Fruit fly (Drosophila melanogaster) whole organism, embryonic: Measurements from ENCODE around the gene CG31419.
A peak's percentile ranks its signal among the peaks of the same experiment; 100 is the strongest.

Experiments
- CG10654 ChIP-seq: fragments of 200-800 bp; sonication (Bioruptor generic); optimal IDR thresholded peaks from 2 replicates; lab custom pipeline; 2016; ENCODE audit warnings: missing biosample characterization, missing genetic modification characterization
- CG11504 ChIP-seq: fragments of 200-800 bp; sonication (Bioruptor generic); optimal IDR thresholded peaks from 3 replicates; lab custom pipeline; 2019; ENCODE audit warnings: missing biosample characterization, mild to moderate bottlenecking, missing genetic modification characterization, moderate library complexity
- CG14667 ChIP-seq: fragments of 200-800 bp; sonication (Bioruptor generic); IDR thresholded peaks from 2 replicates; pipeline ENCODE4 v1.3.6; 2022; ENCODE audit warnings: missing biosample characterization, missing genetic modification characterization
- CG14965 ChIP-seq: fragments of 200-800 bp; sonication (Bioruptor generic); optimal IDR thresholded peaks from 2 replicates; lab custom pipeline; 2016; ENCODE audit warnings: missing biosample characterization, missing genetic modification characterization, borderline replicate concordance
- CG15073 ChIP-seq: fragments of 200-800 bp; sonication (Bioruptor generic); optimal IDR thresholded peaks from 2 replicates; lab custom pipeline; 2016; ENCODE audit warnings: missing biosample characterization, missing genetic modification characterization
- CG1602 ChIP-seq: fragments of 200-800 bp; sonication (Bioruptor generic); optimal IDR thresholded peaks from 3 replicates; lab custom pipeline; 2016; ENCODE audit warnings: missing biosample characterization, missing genetic modification characterization
- CG17328 ChIP-seq: fragments of 200-800 bp; sonication (Bioruptor generic); IDR thresholded peaks from 2 replicates; pipeline ENCODE4 v1.3.6; 2022; ENCODE audit warnings: missing biosample characterization, missing genetic modification characterization
- CG2120 ChIP-seq: fragments of 200-800 bp; sonication (Bioruptor generic); optimal IDR thresholded peaks from 3 replicates; lab custom pipeline; 2016; ENCODE audit warnings: missing biosample characterization, missing genetic modification characterization
- CG2875 ChIP-seq: fragments of 200-800 bp; sonication (Bioruptor generic); optimal IDR thresholded peaks from 2 replicates; lab custom pipeline; 2017; ENCODE audit warnings: missing biosample characterization, mild to moderate bottlenecking, missing genetic modification characterization, missing genetic modification reagents
- CG30431 ChIP-seq: fragments of 200-800 bp; sonication (Bioruptor generic); optimal IDR thresholded peaks from 2 replicates; lab custom pipeline; 2017; ENCODE audit warnings: missing biosample characterization, missing genetic modification characterization
- CG34376 ChIP-seq: fragments of 200-800 bp; sonication (Bioruptor generic); optimal IDR thresholded peaks from 2 replicates; lab custom pipeline; 2018; ENCODE audit warnings: missing biosample characterization, mild to moderate bottlenecking, missing genetic modification characterization
- CG4360 ChIP-seq: fragments of 200-800 bp; sonication (Bioruptor generic); IDR thresholded peaks from 2 replicates; pipeline ENCODE4 v1.3.6; 2022; ENCODE audit warnings: missing biosample characterization, missing genetic modification characterization
- CG7556 ChIP-seq: fragments of 200-800 bp; sonication (Bioruptor generic); optimal IDR thresholded peaks from 2 replicates; lab custom pipeline; 2017; ENCODE audit warnings: missing biosample characterization, mild to moderate bottlenecking, missing genetic modification characterization
- CG8478 ChIP-seq: fragments of >200 bp; optimal IDR thresholded peaks from 2 replicates; lab custom pipeline; 2018
- CG9215 ChIP-seq: fragments of 200-800 bp; sonication (Bioruptor generic); IDR thresholded peaks from 2 replicates; pipeline ENCODE4 v1.3.6; 2022; ENCODE audit warnings: missing biosample characterization, missing genetic modification characterization
- D19B ChIP-seq: fragments of 200-800 bp; sonication (Bioruptor generic); optimal IDR thresholded peaks from 2 replicates; lab custom pipeline; 2017; ENCODE audit warnings: missing biosample characterization, mild to moderate bottlenecking, missing genetic modification characterization
- Deaf1 ChIP-seq: fragments of 200-800 bp; optimal IDR thresholded peaks from 3 replicates; lab custom pipeline; 2019; ENCODE audit warnings: missing biosample characterization, mild to moderate bottlenecking, missing genetic modification characterization, moderate library complexity
- Hr39 ChIP-seq: fragments of >200 bp; optimal IDR thresholded peaks from 2 replicates; lab custom pipeline; 2017
- MBD-R2 ChIP-seq: fragments of 200-800 bp; sonication (Bioruptor generic); IDR thresholded peaks from 2 replicates; pipeline ENCODE4 v1.3.6; 2022; ENCODE audit warnings: missing biosample characterization, missing genetic modification characterization
- MESR4 ChIP-seq: fragments of 200-800 bp; sonication (Bioruptor generic); optimal IDR thresholded peaks from 2 replicates; lab custom pipeline; 2018; ENCODE audit warnings: missing biosample characterization, mild to moderate bottlenecking, missing genetic modification characterization, moderate library complexity
- MTF-1 ChIP-seq: fragments of 200-800 bp; sonication (Bioruptor generic); optimal IDR thresholded peaks from 2 replicates; lab custom pipeline; 2018; ENCODE audit warnings: missing biosample characterization, mild to moderate bottlenecking, missing genetic modification characterization, borderline replicate concordance
- Opbp ChIP-seq: fragments of 200-800 bp; sonication (Bioruptor generic); IDR thresholded peaks from 3 replicates; pipeline ENCODE4 v1.3.6; 2022; ENCODE audit warnings: missing biosample characterization, missing genetic modification characterization; ENCODE audit not compliant: partially characterized antibody
- Stat92E ChIP-seq, 3 experiments: fragments of >200 bp in 2 of 3; fragments of 200-800 bp in 1 of 3; sonication (Bioruptor generic) in 1 of 3; optimal IDR thresholded peaks; 2 replicates each; lab custom pipeline; 2017 to 2019; ENCODE audit warnings: missing biosample characterization in 3 of 3, missing genetic modification characterization in 3 of 3, mild to moderate bottlenecking in 1 of 3, moderate library complexity in 1 of 3
- Trl ChIP-seq, 3 experiments: fragments of >200 bp in 2 of 3; fragments of 200-800 bp in 1 of 3; sonication (Bioruptor generic) in 1 of 3; optimal IDR thresholded peaks; 2 replicates in 1 of 3; 3 replicates in 2 of 3; lab custom pipeline; 2016 to 2017; ENCODE audit warnings: missing biosample characterization in 1 of 3, missing genetic modification characterization in 1 of 3
- al ChIP-seq: fragments of 200-800 bp; sonication (Bioruptor generic); IDR thresholded peaks from 2 replicates; pipeline ENCODE4 v1.3.6; 2022; ENCODE audit warnings: missing biosample characterization, missing genetic modification characterization
- bab2 ChIP-seq: fragments of 200-800 bp; sonication (Bioruptor generic); optimal IDR thresholded peaks from 2 replicates; lab custom pipeline; 2016; ENCODE audit warnings: missing biosample characterization, missing genetic modification characterization
- bsh ChIP-seq, 2 experiments: fragments of 200-800 bp; sonication (Bioruptor generic); optimal IDR thresholded peaks; 2 replicates each; lab custom pipeline; 2017 to 2018; ENCODE audit warnings: mild to moderate bottlenecking in 2 of 2, missing biosample characterization in 2 of 2, missing genetic modification characterization in 2 of 2, moderate library complexity in 1 of 2
- cas ChIP-seq: fragments of 200-800 bp; sonication (Bioruptor generic); IDR thresholded peaks from 2 replicates; pipeline ENCODE4 v1.3.6; 2022; ENCODE audit warnings: missing biosample characterization, missing genetic modification characterization
- chif ChIP-seq, 2 experiments: fragments of 200-800 bp; sonication (Bioruptor generic); optimal IDR thresholded peaks; 3 replicates each; lab custom pipeline; 2016; ENCODE audit warnings: missing biosample characterization in 2 of 2, missing genetic modification characterization in 2 of 2
- chinmo ChIP-seq: fragments of 200-800 bp; sonication (Bioruptor generic); IDR thresholded peaks from 4 replicates; pipeline ENCODE4 v1.3.6; 2022; ENCODE audit warnings: missing biosample characterization, missing genetic modification characterization; ENCODE audit not compliant: partially characterized antibody
- disco-r ChIP-seq: fragments of 200-800 bp; sonication (Bioruptor generic); optimal IDR thresholded peaks from 2 replicates; lab custom pipeline; 2016; ENCODE audit warnings: missing biosample characterization, missing genetic modification characterization
- ewg ChIP-seq: fragments of 200-800 bp; sonication (Bioruptor generic); optimal IDR thresholded peaks from 3 replicates; lab custom pipeline; 2017; ENCODE audit warnings: mild to moderate bottlenecking, missing biosample characterization, missing genetic modification reagents, missing genetic modification characterization
- fd3F ChIP-seq: fragments of 200-800 bp; sonication (Bioruptor generic); optimal IDR thresholded peaks from 2 replicates; lab custom pipeline; 2018; ENCODE audit warnings: missing biosample characterization, mild to moderate bottlenecking, missing genetic modification characterization, moderate library complexity
- lbe ChIP-seq: fragments of 200-800 bp; sonication (Bioruptor generic); optimal IDR thresholded peaks from 2 replicates; lab custom pipeline; 2016; ENCODE audit warnings: missing biosample characterization, mild to moderate bottlenecking, missing genetic modification characterization
- nmo ChIP-seq: fragments of 200-800 bp; sonication (Bioruptor generic); optimal IDR thresholded peaks from 2 replicates; lab custom pipeline; 2018; ENCODE audit warnings: missing biosample characterization, mild to moderate bottlenecking, missing genetic modification characterization, moderate library complexity
- oc ChIP-seq: fragments of 200-800 bp; sonication (Bioruptor generic); optimal IDR thresholded peaks from 2 replicates; lab custom pipeline; 2018; ENCODE audit warnings: missing biosample characterization, mild to moderate bottlenecking, missing genetic modification characterization, moderate library complexity
- pho ChIP-seq: fragments of 200-800 bp; sonication (Bioruptor generic); optimal IDR thresholded peaks from 2 replicates; lab custom pipeline; 2016; ENCODE audit warnings: missing biosample characterization, missing genetic modification characterization
- ro ChIP-seq: fragments of 200-800 bp; sonication (Bioruptor generic); IDR thresholded peaks from 2 replicates; pipeline ENCODE4 v1.3.6; 2022; ENCODE audit warnings: missing biosample characterization, missing genetic modification characterization
- row ChIP-seq: fragments of 200-800 bp; sonication (Bioruptor generic); IDR thresholded peaks from 3 replicates; pipeline ENCODE4 v1.3.6; 2022; ENCODE audit warnings: missing biosample characterization, missing genetic modification characterization
- sens ChIP-seq: fragments of 200-800 bp; sonication (Bioruptor generic); peaks from one replicate; lab custom pipeline; 2016; ENCODE audit warnings: missing biosample characterization, missing genetic modification characterization
- seq ChIP-seq: fragments of 200-800 bp; sonication (Bioruptor generic); IDR thresholded peaks from 2 replicates; pipeline ENCODE4 v1.3.6; 2022; ENCODE audit warnings: missing biosample characterization, missing genetic modification characterization
- shn ChIP-seq: fragments of 200-800 bp; sonication (Bioruptor generic); optimal IDR thresholded peaks from 3 replicates; lab custom pipeline; 2016; ENCODE audit warnings: missing biosample characterization, missing genetic modification characterization
- so ChIP-seq: fragments of 200-800 bp; sonication (Bioruptor generic); IDR thresholded peaks from 3 replicates; pipeline ENCODE4 v1.3.6; 2022; ENCODE audit warnings: missing biosample characterization, missing genetic modification characterization
- sqz ChIP-seq: fragments of 200-800 bp; sonication (Bioruptor generic); optimal IDR thresholded peaks from 3 replicates; lab custom pipeline; 2018; ENCODE audit warnings: missing biosample characterization, mild to moderate bottlenecking, missing genetic modification characterization
- sug ChIP-seq: fragments of 200-800 bp; optimal IDR thresholded peaks from 2 replicates; lab custom pipeline; 2019; ENCODE audit warnings: missing biosample characterization, mild to moderate bottlenecking, missing genetic modification characterization, moderate library complexity
- tin ChIP-seq: fragments of 200-800 bp; sonication (Bioruptor generic); optimal IDR thresholded peaks from 3 replicates; lab custom pipeline; 2016; ENCODE audit warnings: missing biosample characterization, missing genetic modification characterization

CG31419 gene

dm6 chr3R:17249233-17249632 is 35.2 kb upstream of the CG31419 start:
- TF ChIP-seq Trl (optimal IDR thresholded peaks at IDR 0.05; lab: Kevin White, UChicago): no peak
- TF ChIP-seq Trl (GFP tag; optimal IDR thresholded peaks at IDR 0.05; lab: Kevin White, UChicago): no peak
- no peak for TF ChIP-seq CG34376
- TF ChIP-seq chif (GFP tag; optimal IDR thresholded peaks at IDR 0.05; lab: Kevin White, UChicago): no peak
- TF ChIP-seq CG4360 (GFP tag; lab: Robert Waterston, UW): peak; percentile 75
- TF ChIP-seq shn: no peak
- no peak for TF ChIP-seq bsh (GFP tag; optimal IDR thresholded peaks at IDR 0.05; lab: Kevin White, UChicago)
- no peak for TF ChIP-seq CG2875 (GFP tag; lab: Kevin White, UChicago)
- TF ChIP-seq lbe (GFP tag; lab: Kevin White, UChicago): no peak
- TF ChIP-seq tin: no peak
- no peak for TF ChIP-seq Opbp (GFP tag; lab: Robert Waterston, UW)
- no peak for TF ChIP-seq CG7556
- no peak for TF ChIP-seq nmo
- no peak for TF ChIP-seq bab2 (GFP tag; lab: Kevin White, UChicago)
- TF ChIP-seq disco-r: no peak
- TF ChIP-seq so (GFP tag; lab: Robert Waterston, UW): no peak
- no peak for TF ChIP-seq CG9215
- no peak for TF ChIP-seq CG30431
- TF ChIP-seq sens (GFP tag; lab: Kevin White, UChicago): peak; percentile 11
- TF ChIP-seq oc (tag; lab: Kevin White, UChicago): no peak
- no peak for TF ChIP-seq sqz (GFP tag; lab: Kevin White, UChicago)
- TF ChIP-seq CG14965 (GFP tag; lab: Kevin White, UChicago): no peak
- peak; percentile 95 for TF ChIP-seq CG11504 (tag; lab: Kevin White, UChicago)
- TF ChIP-seq Hr39: no peak
- TF ChIP-seq CG2120 (GFP tag; lab: Kevin White, UChicago): no peak
- no peak for TF ChIP-seq row
- TF ChIP-seq, all 482 proteins: peak for 3

dm6 chr3R:17251271-17251670 is 33.2 kb upstream of the CG31419 start:
- TF ChIP-seq sens (GFP tag; lab: Kevin White, UChicago) (peak; percentile 51), Stat92E (GFP tag; optimal IDR thresholded peaks at IDR 0.05; lab: Kevin White, UChicago) (no peak)

dm6 chr3R:17254029-17254428 is 30.4 kb upstream of the CG31419 start, which contains the start of gene CG44259:
CG44259 (minus strand) TSS chr3R:17254129.
- no peak for TF ChIP-seq seq (GFP tag; lab: Robert Waterston, UW)
- no peak for TF ChIP-seq MESR4 (GFP tag; lab: Kevin White, UChicago)
- no peak for TF ChIP-seq CG1602
- TF ChIP-seq pho (GFP tag; lab: Kevin White, UChicago): no peak
- TF ChIP-seq CG15073 (GFP tag; lab: Kevin White, UChicago): no peak
- no peak for TF ChIP-seq sug (tag; lab: Kevin White, UChicago)
- no peak for TF ChIP-seq ro (GFP tag; lab: Robert Waterston, UW)
- no peak for TF ChIP-seq CG14667
- TF ChIP-seq MBD-R2 (GFP tag; lab: Robert Waterston, UW): no peak
- no peak for TF ChIP-seq MTF-1 (GFP tag; lab: Kevin White, UChicago)
- no peak for TF ChIP-seq CG17328
- TF ChIP-seq, all 482 proteins: peak for 0

dm6 chr3R:17264949-17265348 is 19.5 kb upstream of the CG31419 start, which contains the start of the genes beat-IIb and CG44257:
beat-IIb (minus strand) TSS chr3R:17265049.
CG44257 (plus strand) TSS chr3R:17265278.
- TF ChIP-seq chinmo (GFP tag; lab: Robert Waterston, UW) (no peak), Hr39 (no peak), CG8478 (lab: Kevin White, UChicago) (no peak), al (no peak), cas (GFP tag; lab: Robert Waterston, UW) (no peak), ewg (GFP tag; lab: Kevin White, UChicago) (no peak), Deaf1 (tag; lab: Kevin White, UChicago) (peak; percentile 88), D19B (no peak), CG10654 (GFP tag; lab: Kevin White, UChicago) (no peak), Trl (optimal IDR thresholded peaks at IDR 0.05; lab: Kevin White, UChicago) (peak in 1 of 2 experiments; percentile 46), Trl (GFP tag; optimal IDR thresholded peaks at IDR 0.05; lab: Kevin White, UChicago) (no peak), fd3F (GFP tag; lab: Kevin White, UChicago) (no peak)
- TF ChIP-seq, all 482 proteins: peak for 2
